Fruit fly (Drosophila melanogaster) whole organism, embryonic: ENCODE measurements around the gene CG5139.

Source experiments
- Asciz ChIP-seq: fragments of 200-800 bp; sonication (Bioruptor generic); optimal IDR thresholded peaks from 2 replicates; lab custom pipeline; 2017; ENCODE audit warnings: missing biosample characterization, mild to moderate bottlenecking, missing genetic modification characterization, missing genetic modification reagents
- Atf-2 ChIP-seq: fragments of 200-800 bp; sonication (Bioruptor generic); optimal IDR thresholded peaks from 2 replicates; lab custom pipeline; 2016; ENCODE audit warnings: missing biosample characterization, missing genetic modification characterization
- BEAF-32 ChIP-seq: fragments of 200-800 bp; sonication (Bioruptor generic); optimal IDR thresholded peaks from 3 replicates; lab custom pipeline; 2017; ENCODE audit warnings: missing biosample characterization, missing genetic modification characterization, mild to moderate bottlenecking, moderate library complexity, missing genetic modification reagents
- Bgb ChIP-seq: fragments of 200-800 bp; sonication (Bioruptor generic); IDR thresholded peaks from 2 replicates; pipeline ENCODE4 v1.3.6; 2022; ENCODE audit warnings: missing biosample characterization, missing genetic modification characterization; ENCODE audit not compliant: partially characterized antibody
- CG10147 ChIP-seq: fragments of 200-800 bp; sonication (Bioruptor generic); optimal IDR thresholded peaks from 2 replicates; lab custom pipeline; 2019; ENCODE audit warnings: missing biosample characterization, mild to moderate bottlenecking, missing genetic modification characterization, moderate library complexity
- CG11696 ChIP-seq: fragments of 200-800 bp; sonication (Bioruptor generic); IDR thresholded peaks from 2 replicates; pipeline ENCODE4 v1.3.6; 2022; ENCODE audit warnings: missing biosample characterization, missing genetic modification characterization
- CG12236 ChIP-seq: fragments of 200-800 bp; sonication (Bioruptor generic); optimal IDR thresholded peaks from 2 replicates; lab custom pipeline; 2016; ENCODE audit warnings: missing biosample characterization, missing genetic modification characterization
- CG13123 ChIP-seq: fragments of 200-800 bp; sonication (Bioruptor generic); optimal IDR thresholded peaks from 2 replicates; lab custom pipeline; 2016; ENCODE audit warnings: missing biosample characterization, missing genetic modification characterization
- CG14050 ChIP-seq: fragments of 200-800 bp; sonication (Bioruptor generic); IDR thresholded peaks from 3 replicates; pipeline ENCODE4 v1.3.6; 2022; ENCODE audit warnings: missing biosample characterization, missing genetic modification characterization
- CG17385 ChIP-seq: fragments of 200-800 bp; sonication (Bioruptor generic); optimal IDR thresholded peaks from 3 replicates; lab custom pipeline; 2018; ENCODE audit warnings: missing biosample characterization, mild to moderate bottlenecking, missing genetic modification characterization
- CG17829 ChIP-seq: fragments of 200-800 bp; optimal IDR thresholded peaks from 2 replicates; lab custom pipeline; 2019; ENCODE audit warnings: missing biosample characterization, mild to moderate bottlenecking, missing genetic modification characterization, moderate library complexity
- CG2116 ChIP-seq: fragments of 200-800 bp; sonication (Bioruptor generic); optimal IDR thresholded peaks from 3 replicates; lab custom pipeline; 2018; ENCODE audit warnings: missing biosample characterization, mild to moderate bottlenecking, missing genetic modification characterization
- CG2199 ChIP-seq: fragments of 200-800 bp; sonication (Bioruptor generic); IDR thresholded peaks from 3 replicates; pipeline ENCODE4 v1.3.6; 2022; ENCODE audit warnings: missing biosample characterization, missing genetic modification characterization
- CG30403 ChIP-seq: fragments of 200-800 bp; sonication (Bioruptor generic); optimal IDR thresholded peaks from 3 replicates; lab custom pipeline; 2016; ENCODE audit warnings: missing biosample characterization, missing genetic modification characterization
- CG34422 ChIP-seq: fragments of 200-800 bp; sonication (Bioruptor generic); IDR thresholded peaks from 3 replicates; pipeline ENCODE4 v1.3.6; 2022; ENCODE audit warnings: missing biosample characterization, missing genetic modification characterization
- CG4617 ChIP-seq: fragments of 200-800 bp; sonication (Bioruptor generic); optimal IDR thresholded peaks from 3 replicates; lab custom pipeline; 2016; ENCODE audit warnings: missing biosample characterization, missing genetic modification characterization, borderline replicate concordance
- CG4820 ChIP-seq: fragments of 200-800 bp; sonication (Bioruptor generic); optimal IDR thresholded peaks from 3 replicates; lab custom pipeline; 2016; ENCODE audit warnings: missing biosample characterization, missing genetic modification characterization
- CG6791 ChIP-seq: fragments of 200-800 bp; sonication (Bioruptor generic); IDR thresholded peaks from 3 replicates; pipeline ENCODE4 v1.3.6; 2022; ENCODE audit warnings: missing biosample characterization, missing genetic modification characterization; ENCODE audit not compliant: partially characterized antibody
- CG7745 ChIP-seq: fragments of 200-800 bp; sonication (Bioruptor generic); optimal IDR thresholded peaks from 2 replicates; lab custom pipeline; 2018; ENCODE audit warnings: missing biosample characterization, mild to moderate bottlenecking, missing genetic modification characterization, moderate library complexity
- CG8290 ChIP-seq, 3 experiments: fragments of 200-800 bp; sonication (Bioruptor generic); optimal IDR thresholded peaks; 2 replicates each; lab custom pipeline; 2016 to 2019; ENCODE audit warnings: missing biosample characterization in 3 of 3, missing genetic modification characterization in 3 of 3, mild to moderate bottlenecking in 2 of 3, moderate library complexity in 1 of 3
- Chrac-16 ChIP-seq: fragments of 200-800 bp; sonication (Bioruptor generic); optimal IDR thresholded peaks from 3 replicates; lab custom pipeline; 2016; ENCODE audit warnings: missing biosample characterization, missing genetic modification characterization
- D ChIP-seq, 2 experiments: fragments of 200-800 bp in 1 of 2; fragments of >200 bp in 1 of 2; sonication (Bioruptor generic) in 1 of 2; optimal IDR thresholded peaks; 2 replicates in 1 of 2; 3 replicates in 1 of 2; lab custom pipeline; 2017; ENCODE audit warnings: mild to moderate bottlenecking in 1 of 2, missing biosample characterization in 1 of 2, missing genetic modification characterization in 1 of 2, missing genetic modification reagents in 1 of 2
- D19A ChIP-seq: fragments of 200-800 bp; optimal IDR thresholded peaks from 3 replicates; lab custom pipeline; 2019; ENCODE audit warnings: missing biosample characterization, mild to moderate bottlenecking, missing genetic modification characterization, moderate library complexity
- Eip74EF ChIP-seq, 2 experiments: fragments of 200-800 bp in 1 of 2; fragments of >200 bp in 1 of 2; sonication (Bioruptor generic) in 1 of 2; optimal IDR thresholded peaks; 2 replicates each; lab custom pipeline; 2017 to 2019; ENCODE audit warnings: missing biosample characterization in 2 of 2, missing genetic modification characterization in 2 of 2, mild to moderate bottlenecking in 1 of 2, moderate library complexity in 1 of 2
- Fer1 ChIP-seq: fragments of 200-800 bp; sonication (Bioruptor generic); optimal IDR thresholded peaks from 2 replicates; lab custom pipeline; 2017; ENCODE audit warnings: missing biosample characterization, mild to moderate bottlenecking, missing genetic modification characterization
- Hey ChIP-seq: fragments of 200-800 bp; sonication (Bioruptor generic); optimal IDR thresholded peaks from 3 replicates; lab custom pipeline; 2018; ENCODE audit warnings: missing biosample characterization, mild to moderate bottlenecking, missing genetic modification characterization
- Hr39 ChIP-seq: fragments of >200 bp; optimal IDR thresholded peaks from 2 replicates; lab custom pipeline; 2017
- MBD-R2 ChIP-seq: fragments of 200-800 bp; sonication (Bioruptor generic); IDR thresholded peaks from 2 replicates; pipeline ENCODE4 v1.3.6; 2022; ENCODE audit warnings: missing biosample characterization, missing genetic modification characterization
- Poxn ChIP-seq: fragments of 200-800 bp; sonication (Bioruptor generic); IDR thresholded peaks from 2 replicates; pipeline ENCODE4 v1.3.6; 2022; ENCODE audit warnings: missing biosample characterization, missing genetic modification characterization
- Sox100B ChIP-seq: fragments of 200-800 bp; sonication (Bioruptor generic); optimal IDR thresholded peaks from 3 replicates; lab custom pipeline; 2018; ENCODE audit warnings: missing biosample characterization, mild to moderate bottlenecking, missing genetic modification characterization
- Stat92E ChIP-seq, 3 experiments: fragments of >200 bp in 2 of 3; fragments of 200-800 bp in 1 of 3; sonication (Bioruptor generic) in 1 of 3; optimal IDR thresholded peaks; 2 replicates each; lab custom pipeline; 2017 to 2019; ENCODE audit warnings: missing biosample characterization in 3 of 3, missing genetic modification characterization in 3 of 3, mild to moderate bottlenecking in 1 of 3, moderate library complexity in 1 of 3
- Usf ChIP-seq: fragments of 200-800 bp; sonication (Bioruptor generic); optimal IDR thresholded peaks from 2 replicates; lab custom pipeline; 2017; ENCODE audit warnings: missing genotype, missing biosample characterization, missing genetic modification characterization
- amos ChIP-seq: fragments of 200-800 bp; sonication (Bioruptor generic); IDR thresholded peaks from 2 replicates; pipeline ENCODE4 v1.3.6; 2022; ENCODE audit warnings: missing biosample characterization, missing genetic modification characterization; ENCODE audit not compliant: partially characterized antibody
- aop ChIP-seq: fragments of 200-800 bp; sonication (Bioruptor generic); IDR thresholded peaks from 2 replicates; pipeline ENCODE4 v1.3.6; 2022; ENCODE audit warnings: missing biosample characterization, missing genetic modification characterization
- cato ChIP-seq: fragments of 200-800 bp; sonication (Bioruptor generic); optimal IDR thresholded peaks from 2 replicates; lab custom pipeline; 2016; ENCODE audit warnings: missing biosample characterization, missing genetic modification characterization, borderline replicate concordance
- fu2 ChIP-seq: fragments of 200-800 bp; sonication (Bioruptor generic); optimal IDR thresholded peaks from 2 replicates; lab custom pipeline; 2016; ENCODE audit warnings: missing biosample characterization, missing genetic modification characterization
- hb ChIP-seq: fragments of 200-800 bp; sonication (Bioruptor generic); IDR thresholded peaks from 3 replicates; pipeline ENCODE4 v1.3.6; 2022; ENCODE audit warnings: missing biosample characterization, missing genetic modification characterization; ENCODE audit not compliant: partially characterized antibody
- jing ChIP-seq: fragments of 200-800 bp; sonication (Bioruptor generic); optimal IDR thresholded peaks from 2 replicates; lab custom pipeline; 2018; ENCODE audit warnings: missing biosample characterization, mild to moderate bottlenecking, missing genetic modification characterization
- lov ChIP-seq, 2 experiments: fragments of 200-800 bp in 1 of 2; fragments of >200 bp in 1 of 2; sonication (Bioruptor generic) in 1 of 2; IDR thresholded peaks in 1 of 2; optimal IDR thresholded peaks in 1 of 2; 2 replicates in 1 of 2; 3 replicates in 1 of 2; pipeline versions ENCODE4 v1.3.6 to Lab custom; 2017 to 2022; ENCODE audit warnings: missing biosample characterization in 1 of 2, missing genetic modification characterization in 1 of 2
- nerfin-1 ChIP-seq: fragments of 200-800 bp; sonication (Bioruptor generic); optimal IDR thresholded peaks from 3 replicates; lab custom pipeline; 2019; ENCODE audit warnings: missing biosample characterization, mild to moderate bottlenecking, missing genetic modification characterization, moderate library complexity
- row ChIP-seq: fragments of 200-800 bp; sonication (Bioruptor generic); IDR thresholded peaks from 3 replicates; pipeline ENCODE4 v1.3.6; 2022; ENCODE audit warnings: missing biosample characterization, missing genetic modification characterization
- schlank ChIP-seq: fragments of 200-800 bp; sonication (Bioruptor generic); optimal IDR thresholded peaks from 2 replicates; lab custom pipeline; 2018; ENCODE audit warnings: missing biosample characterization, mild to moderate bottlenecking, missing genetic modification characterization
- stc ChIP-seq: fragments of 200-800 bp; sonication (Bioruptor generic); IDR thresholded peaks from 2 replicates; pipeline ENCODE4 v1.3.6; 2022; ENCODE audit warnings: missing biosample characterization, missing genetic modification characterization
- stwl ChIP-seq: fragments of 200-800 bp; sonication (Bioruptor generic); optimal IDR thresholded peaks from 3 replicates; lab custom pipeline; 2018; ENCODE audit warnings: missing biosample characterization, mild to moderate bottlenecking, missing genetic modification characterization, moderate library complexity
- tll ChIP-seq, 2 experiments: fragments of 200-800 bp in 1 of 2; fragments of >200 bp in 1 of 2; sonication (Bioruptor generic) in 1 of 2; optimal IDR thresholded peaks; 2 replicates each; lab custom pipeline; 2017 to 2019; ENCODE audit warnings: missing biosample characterization in 2 of 2, missing genetic modification characterization in 2 of 2, mild to moderate bottlenecking in 1 of 2, moderate library complexity in 1 of 2
- wdn ChIP-seq: fragments of 200-800 bp; sonication (Bioruptor generic); IDR thresholded peaks from 2 replicates; pipeline ENCODE4 v1.3.6; 2022; ENCODE audit warnings: missing biosample characterization, missing genetic modification characterization
- zf30C ChIP-seq: fragments of 200-800 bp; sonication (Bioruptor generic); optimal IDR thresholded peaks from 3 replicates; lab custom pipeline; 2018; ENCODE audit warnings: missing biosample characterization, mild to moderate bottlenecking, missing genetic modification characterization
- zfh1 ChIP-seq: fragments of 200-800 bp; sonication (Bioruptor generic); IDR thresholded peaks from 3 replicates; pipeline ENCODE4 v1.3.6; 2022; ENCODE audit warnings: missing biosample characterization, missing genetic modification characterization

The CG5139 gene

dm6 chr2L:1172704-1173107 lies 26.4 kb downstream of the CG5139 start, which contains the start of the genes Charon and CG4887 (continued):
- peak; percentile 63 for TF ChIP-seq Bgb (GFP tag; lab: Robert Waterston, UW)
- TF ChIP-seq aop = no peak
- peak; percentile 77 for TF ChIP-seq CG17829
- TF ChIP-seq jing (GFP tag; lab: Kevin White, UChicago) = no peak
- no peak for TF ChIP-seq D (optimal IDR thresholded peaks at IDR 0.05; lab: Kevin White, UChicago)
- no peak for TF ChIP-seq D (GFP tag; optimal IDR thresholded peaks at IDR 0.05; lab: Kevin White, UChicago)
- peak; percentile 55; the same call in 1 of the 3 replicates for TF ChIP-seq CG14050 (GFP tag; lab: Robert Waterston, UW)
- no peak for TF ChIP-seq lov (optimal IDR thresholded peaks at IDR 0.05; lab: Kevin White, UChicago)
- peak; percentile 49; the same call in 1 of the 3 replicates for TF ChIP-seq lov (GFP tag; IDR thresholded peaks at IDR 0.05; lab: Robert Waterston, UW)
- peak; percentile 68 for TF ChIP-seq Atf-2 (GFP tag; lab: Kevin White, UChicago)
- TF ChIP-seq CG8290 (GFP tag; optimal IDR thresholded peaks at IDR 0.05; lab: Kevin White, UChicago) = peak; percentile 86
- TF ChIP-seq CG8290 (tag; optimal IDR thresholded peaks at IDR 0.05; lab: Kevin White, UChicago) = peak in 1 of 2 experiments; percentile 32
- no peak; the same call in 1 of the 2 replicates for TF ChIP-seq Poxn (GFP tag; lab: Robert Waterston, UW)
- TF ChIP-seq CG2116 (GFP tag; lab: Kevin White, UChicago) = peak; percentile 73
- TF ChIP-seq wdn (GFP tag; lab: Robert Waterston, UW) = peak; percentile 55
- peak; percentile 70 for TF ChIP-seq CG13123 (GFP tag; lab: Kevin White, UChicago)
- peak; percentile 84 for TF ChIP-seq BEAF-32 (GFP tag; lab: Kevin White, UChicago)
- peak; percentile 92 for TF ChIP-seq CG30403 (GFP tag; lab: Kevin White, UChicago)
- no peak for TF ChIP-seq CG2199 (GFP tag; lab: Robert Waterston, UW)
- no peak for TF ChIP-seq CG10147 (GFP tag; lab: Kevin White, UChicago)
- TF ChIP-seq CG11696 (GFP tag; lab: Robert Waterston, UW) = no peak
- TF ChIP-seq CG4617 (GFP tag; lab: Kevin White, UChicago) = peak; percentile 93
- TF ChIP-seq cato (GFP tag; lab: Kevin White, UChicago) = peak; percentile 79
- peak in 1 of 3 experiments; percentile 15 for TF ChIP-seq Stat92E (GFP tag; optimal IDR thresholded peaks at IDR 0.05; lab: Kevin White, UChicago)
- TF ChIP-seq amos (GFP tag; lab: Robert Waterston, UW) = peak; percentile 48
- TF ChIP-seq Fer1 (GFP tag; lab: Kevin White, UChicago) = peak; percentile 86
- TF ChIP-seq CG17385 (GFP tag; lab: Kevin White, UChicago) = peak; percentile 80
- TF ChIP-seq zfh1 (GFP tag; lab: Robert Waterston, UW) = peak; percentile 77
- peak; percentile 89 for TF ChIP-seq Chrac-16 (GFP tag; lab: Kevin White, UChicago)
- no peak for TF ChIP-seq Eip74EF (GFP tag; optimal IDR thresholded peaks at IDR 0.05; lab: Kevin White, UChicago)
- peak; percentile 95 for TF ChIP-seq row (GFP tag; lab: Robert Waterston, UW)
- peak; percentile 89 for TF ChIP-seq MBD-R2 (GFP tag; lab: Robert Waterston, UW)
- peak; percentile 46 for TF ChIP-seq schlank (tag; lab: Kevin White, UChicago)
- TF ChIP-seq nerfin-1 (tag; lab: Kevin White, UChicago) = peak; percentile 76
- 0 out of 2 replicates have a peak, but pooled peaks have one; percentile 26 for TF ChIP-seq stc (GFP tag; lab: Robert Waterston, UW)
- TF ChIP-seq CG34422 (GFP tag; lab: Robert Waterston, UW) = peak; percentile 88
- no peak for TF ChIP-seq D19A (tag; lab: Kevin White, UChicago)
- TF ChIP-seq Hr39 = no peak
- peak; percentile 87 for TF ChIP-seq fu2 (GFP tag; lab: Kevin White, UChicago)
- no peak for TF ChIP-seq CG7745
- no peak for TF ChIP-seq hb (GFP tag; lab: Robert Waterston, UW)
- TF ChIP-seq CG12236 = peak; percentile 40
- TF ChIP-seq Asciz (GFP tag; lab: Kevin White, UChicago) = no peak
- peak; percentile 53 for TF ChIP-seq Usf (GFP tag; lab: Kevin White, UChicago)
- no peak for TF ChIP-seq zf30C (GFP tag; lab: Kevin White, UChicago)
- no peak for TF ChIP-seq Hey (tag; lab: Kevin White, UChicago)
- peak; percentile 77 for TF ChIP-seq CG4820
- peak; percentile 77 for TF ChIP-seq stwl (tag; lab: Kevin White, UChicago)
- TF ChIP-seq Sox100B (GFP tag; lab: Kevin White, UChicago) = no peak
- peak in 1 of 2 experiments; percentile 4 for TF ChIP-seq tll (GFP tag; optimal IDR thresholded peaks at IDR 0.05; lab: Kevin White, UChicago)
- TF ChIP-seq CG6791 (GFP tag; lab: Robert Waterston, UW) = 0 out of 3 replicates have a peak, but pooled peaks have one; percentile 37
